Fruit fly (Drosophila melanogaster) whole organism, embryonic: ENCODE results near the gene MESR6.
A peak's percentile ranks its signal among the peaks of the same experiment; 100 is the strongest.

ENCODE experiments used
- Awh ChIP-seq: fragments of 200-800 bp; sonication (Bioruptor generic); IDR thresholded peaks from 2 replicates; pipeline ENCODE4, ENCODE4 v1.3.6; 2022; ENCODE audit warnings: missing biosample characterization, missing genetic modification characterization
- CG13296 ChIP-seq: fragments of 200-800 bp; sonication (Bioruptor generic); optimal IDR thresholded peaks from 3 replicates; lab custom pipeline; 2018; ENCODE audit warnings: missing biosample characterization, mild to moderate bottlenecking, missing genetic modification characterization
- CG13424 ChIP-seq: fragments of 200-800 bp; sonication (Bioruptor generic); optimal IDR thresholded peaks from 2 replicates; lab custom pipeline; 2019; ENCODE audit warnings: missing biosample characterization, mild to moderate bottlenecking, missing genetic modification characterization, moderate library complexity
- CG15479 ChIP-seq: fragments of 200-800 bp; sonication (Bioruptor generic); optimal IDR thresholded peaks from 3 replicates; lab custom pipeline; 2019; ENCODE audit warnings: missing biosample characterization, mild to moderate bottlenecking, missing genetic modification characterization, moderate library complexity
- CG15514 ChIP-seq: fragments of 200-800 bp; sonication (Bioruptor generic); optimal IDR thresholded peaks from 3 replicates; lab custom pipeline; 2017; ENCODE audit warnings: missing biosample characterization, missing genetic modification characterization, mild to moderate bottlenecking, moderate library complexity, missing genetic modification reagents
- CG17359 ChIP-seq: fragments of 200-800 bp; sonication (Bioruptor generic); optimal IDR thresholded peaks from 3 replicates; lab custom pipeline; 2018; ENCODE audit warnings: missing biosample characterization, mild to moderate bottlenecking, missing genetic modification characterization, moderate library complexity
- CG17361 ChIP-seq: fragments of 200-800 bp; sonication (Bioruptor generic); IDR thresholded peaks from 3 replicates; pipeline ENCODE4 v1.3.6; 2022; ENCODE audit warnings: missing biosample characterization, missing genetic modification characterization
- CG18619 ChIP-seq: fragments of 200-800 bp; sonication (Bioruptor generic); optimal IDR thresholded peaks from 3 replicates; lab custom pipeline; 2017; ENCODE audit warnings: missing biosample characterization, mild to moderate bottlenecking, missing genetic modification characterization
- CG2875 ChIP-seq: fragments of 200-800 bp; sonication (Bioruptor generic); optimal IDR thresholded peaks from 2 replicates; lab custom pipeline; 2017; ENCODE audit warnings: missing biosample characterization, mild to moderate bottlenecking, missing genetic modification characterization, missing genetic modification reagents
- CG30020 ChIP-seq: fragments of 200-800 bp; optimal IDR thresholded peaks from 2 replicates; lab custom pipeline; 2019; ENCODE audit warnings: missing biosample characterization, mild to moderate bottlenecking, missing genetic modification characterization, moderate library complexity
- CG31365 ChIP-seq: fragments of 200-800 bp; sonication (Bioruptor generic); optimal IDR thresholded peaks from 2 replicates; lab custom pipeline; 2018; ENCODE audit warnings: missing biosample characterization, mild to moderate bottlenecking, missing genetic modification characterization
- CG32532 ChIP-seq: fragments of 200-800 bp; sonication (Bioruptor generic); IDR thresholded peaks from 2 replicates; pipeline ENCODE4 v1.3.6; 2022; ENCODE audit warnings: missing biosample characterization, missing genetic modification characterization
- CG33213 ChIP-seq: fragments of 200-800 bp; sonication (Bioruptor generic); optimal IDR thresholded peaks from 3 replicates; lab custom pipeline; 2016; ENCODE audit warnings: missing biosample characterization, missing genetic modification characterization
- CG6175 ChIP-seq: fragments of 200-800 bp; sonication (Bioruptor generic); IDR thresholded peaks from 3 replicates; pipeline ENCODE4 v1.3.6; 2022; ENCODE audit warnings: missing biosample characterization, missing genetic modification characterization
- CG6683 ChIP-seq: fragments of 200-800 bp; sonication (Bioruptor generic); optimal IDR thresholded peaks from 2 replicates; lab custom pipeline; 2017; ENCODE audit warnings: missing biosample characterization, mild to moderate bottlenecking, missing genetic modification characterization, missing genetic modification reagents
- CG6765 ChIP-seq: fragments of 200-800 bp; sonication (Bioruptor generic); optimal IDR thresholded peaks from 3 replicates; lab custom pipeline; 2017; ENCODE audit warnings: missing biosample characterization, mild to moderate bottlenecking, missing genetic modification characterization
- CG7357 ChIP-seq: fragments of 200-800 bp; sonication (Bioruptor generic); IDR thresholded peaks from 3 replicates; pipeline ENCODE4 v1.3.6; 2022; ENCODE audit warnings: missing biosample characterization, missing genetic modification characterization
- CG7963 ChIP-seq: fragments of 200-800 bp; sonication (Bioruptor generic); IDR thresholded peaks from 3 replicates; pipeline ENCODE4 v1.3.6; 2022; ENCODE audit warnings: missing biosample characterization, missing genetic modification characterization; ENCODE audit not compliant: partially characterized antibody
- CG9932 ChIP-seq: fragments of 200-800 bp; sonication (Bioruptor generic); IDR thresholded peaks from 2 replicates; pipeline ENCODE4 v1.3.6; 2022; ENCODE audit warnings: missing biosample characterization, missing genetic modification characterization
- Drgx ChIP-seq: fragments of 200-800 bp; sonication (Bioruptor generic); IDR thresholded peaks from 2 replicates; pipeline ENCODE4 v1.3.6; 2022; ENCODE audit warnings: missing biosample characterization, missing genetic modification characterization
- HHEX ChIP-seq: fragments of 200-800 bp; sonication (Bioruptor generic); optimal IDR thresholded peaks from 3 replicates; lab custom pipeline; 2017; ENCODE audit warnings: missing biosample characterization, mild to moderate bottlenecking, missing genetic modification characterization, missing genetic modification reagents
- Lim3 ChIP-seq: fragments of 200-800 bp; sonication (Bioruptor generic); IDR thresholded peaks from 2 replicates; pipeline ENCODE4 v1.3.6; 2022; ENCODE audit warnings: missing biosample characterization, missing genetic modification characterization
- MBD-R2 ChIP-seq: fragments of 200-800 bp; sonication (Bioruptor generic); IDR thresholded peaks from 2 replicates; pipeline ENCODE4 v1.3.6; 2022; ENCODE audit warnings: missing biosample characterization, missing genetic modification characterization
- Max ChIP-seq: fragments of 200-800 bp; sonication (Bioruptor generic); optimal IDR thresholded peaks from 2 replicates; lab custom pipeline; 2016; ENCODE audit warnings: missing biosample characterization, mild to moderate bottlenecking, missing genetic modification characterization
- Med ChIP-seq: fragments of 200-800 bp; sonication (Bioruptor generic); peaks from one replicate; lab custom pipeline; 2016; ENCODE audit warnings: missing biosample characterization, missing genetic modification characterization, mild to moderate bottlenecking, inconsistent platforms, moderate library complexity
- PHDP ChIP-seq: fragments of 200-800 bp; sonication (Bioruptor generic); optimal IDR thresholded peaks from 3 replicates; lab custom pipeline; 2018; ENCODE audit warnings: missing biosample characterization, mild to moderate bottlenecking, missing genetic modification characterization, moderate library complexity
- abd-A ChIP-seq: fragments of 200-800 bp; sonication (Bioruptor generic); optimal IDR thresholded peaks from 3 replicates; lab custom pipeline; 2019; ENCODE audit warnings: missing biosample characterization, mild to moderate bottlenecking, missing genetic modification characterization, moderate library complexity
- bcd ChIP-seq: fragments of 200-800 bp; sonication (Bioruptor generic); optimal IDR thresholded peaks from 2 replicates; lab custom pipeline; 2017; ENCODE audit warnings: missing biosample characterization, mild to moderate bottlenecking, missing genetic modification characterization
- bigmax ChIP-seq: fragments of 200-800 bp; sonication (Bioruptor generic); optimal IDR thresholded peaks from 2 replicates; lab custom pipeline; 2018; ENCODE audit warnings: missing biosample characterization, mild to moderate bottlenecking, missing genetic modification characterization
- bsh ChIP-seq, 2 experiments: fragments of 200-800 bp; sonication (Bioruptor generic); optimal IDR thresholded peaks; 2 replicates each; lab custom pipeline; 2017 to 2018; ENCODE audit warnings: mild to moderate bottlenecking in 2 of 2, missing biosample characterization in 2 of 2, missing genetic modification characterization in 2 of 2, moderate library complexity in 1 of 2
- caup ChIP-seq: fragments of 200-800 bp; sonication (Bioruptor generic); optimal IDR thresholded peaks from 3 replicates; lab custom pipeline; 2017; ENCODE audit warnings: missing biosample characterization, mild to moderate bottlenecking, missing genetic modification characterization, moderate library complexity; ENCODE audit not compliant: severe bottlenecking
- cwo ChIP-seq: fragments of 200-800 bp; sonication (Bioruptor generic); optimal IDR thresholded peaks from 3 replicates; lab custom pipeline; 2017; ENCODE audit warnings: missing biosample characterization, missing genetic modification characterization, mild to moderate bottlenecking, moderate library complexity, missing genetic modification reagents
- dmrt99B ChIP-seq: fragments of 200-800 bp; sonication (Bioruptor generic); optimal IDR thresholded peaks from 2 replicates; lab custom pipeline; 2018; ENCODE audit warnings: missing biosample characterization, mild to moderate bottlenecking, missing genetic modification characterization, moderate library complexity
- dysf ChIP-seq: fragments of 200-800 bp; sonication (Bioruptor generic); IDR thresholded peaks from 3 replicates; pipeline ENCODE4 v1.3.6; 2022; ENCODE audit warnings: missing biosample characterization, missing genetic modification characterization
- emc ChIP-seq: fragments of 200-800 bp; sonication (Bioruptor generic); optimal IDR thresholded peaks from 2 replicates; lab custom pipeline; 2016; ENCODE audit warnings: missing biosample characterization, missing genetic modification characterization
- gfzf ChIP-seq: fragments of 200-800 bp; sonication (Bioruptor generic); optimal IDR thresholded peaks from 2 replicates; lab custom pipeline; 2016; ENCODE audit warnings: missing biosample characterization, mild to moderate bottlenecking, missing genetic modification characterization, moderate library complexity
- grn ChIP-seq: fragments of 200-800 bp; sonication (Bioruptor generic); optimal IDR thresholded peaks from 3 replicates; lab custom pipeline; 2017; ENCODE audit warnings: missing biosample characterization, missing genetic modification characterization
- gro ChIP-seq: fragments of 200-800 bp; sonication (Bioruptor generic); optimal IDR thresholded peaks from 2 replicates; lab custom pipeline; 2016; ENCODE audit warnings: missing biosample characterization, missing genetic modification characterization
- lab ChIP-seq: fragments of 200-800 bp; sonication (Bioruptor generic); optimal IDR thresholded peaks from 3 replicates; lab custom pipeline; 2017; ENCODE audit warnings: missing biosample characterization, missing genetic modification characterization, mild to moderate bottlenecking, moderate library complexity, missing genetic modification reagents
- nom ChIP-seq: fragments of 200-800 bp; sonication (Bioruptor generic); optimal IDR thresholded peaks from 2 replicates; lab custom pipeline; 2017; ENCODE audit warnings: missing biosample characterization, missing genetic modification characterization, mild to moderate bottlenecking, moderate library complexity, missing genetic modification reagents
- pb ChIP-seq: fragments of 200-800 bp; sonication (Bioruptor generic); optimal IDR thresholded peaks from 3 replicates; lab custom pipeline; 2016; ENCODE audit warnings: missing biosample characterization, missing genetic modification characterization
- pfk ChIP-seq: fragments of 200-800 bp; sonication (Bioruptor generic); optimal IDR thresholded peaks from 2 replicates; lab custom pipeline; 2018; ENCODE audit warnings: missing biosample characterization, mild to moderate bottlenecking, missing genetic modification characterization, moderate library complexity
- rib ChIP-seq: fragments of 200-800 bp; sonication (Bioruptor generic); IDR thresholded peaks from 2 replicates; pipeline ENCODE4 v1.3.6; 2022; ENCODE audit warnings: missing biosample characterization, missing genetic modification characterization
- seq ChIP-seq: fragments of 200-800 bp; sonication (Bioruptor generic); IDR thresholded peaks from 2 replicates; pipeline ENCODE4 v1.3.6; 2022; ENCODE audit warnings: missing biosample characterization, missing genetic modification characterization
- slp2 ChIP-seq: fragments of 200-800 bp; sonication (Bioruptor generic); optimal IDR thresholded peaks from 2 replicates; lab custom pipeline; 2016; ENCODE audit warnings: missing biosample characterization, missing genetic modification characterization
- stwl ChIP-seq: fragments of 200-800 bp; sonication (Bioruptor generic); optimal IDR thresholded peaks from 3 replicates; lab custom pipeline; 2018; ENCODE audit warnings: missing biosample characterization, mild to moderate bottlenecking, missing genetic modification characterization, moderate library complexity
- sug ChIP-seq: fragments of 200-800 bp; optimal IDR thresholded peaks from 2 replicates; lab custom pipeline; 2019; ENCODE audit warnings: missing biosample characterization, mild to moderate bottlenecking, missing genetic modification characterization, moderate library complexity
- vvl ChIP-seq: fragments of 200-800 bp; sonication (Bioruptor generic); IDR thresholded peaks from 2 replicates; pipeline ENCODE4 v1.3.6; 2022; ENCODE audit warnings: missing biosample characterization, missing genetic modification characterization
- zen ChIP-seq: fragments of 200-800 bp; sonication (Bioruptor generic); optimal IDR thresholded peaks from 3 replicates; lab custom pipeline; 2018; ENCODE audit warnings: missing biosample characterization, mild to moderate bottlenecking, missing genetic modification characterization, moderate library complexity

MESR6 gene

DNA sequence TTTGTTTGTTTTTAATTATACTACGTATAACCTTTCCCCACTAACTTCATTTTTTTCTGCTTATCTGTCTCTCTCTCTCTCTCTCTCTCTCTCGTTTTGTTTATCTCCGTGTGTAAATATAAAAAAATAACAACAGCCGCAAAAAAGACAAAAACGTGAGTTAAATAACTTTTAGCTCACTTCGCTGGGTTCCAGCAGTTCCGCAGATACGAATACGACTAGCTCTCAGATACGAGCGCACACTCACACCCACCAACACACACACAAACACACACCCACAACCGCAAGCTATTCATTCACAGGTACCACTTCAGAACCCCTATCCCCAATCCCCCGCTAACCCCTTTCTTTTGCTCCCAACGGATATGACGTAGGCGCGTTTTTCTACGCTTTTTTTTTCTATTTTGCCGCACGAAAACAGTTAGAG lies 20.3 kb upstream of the MESR6 start (continued):
- peak; percentile 23 for TF ChIP-seq HHEX
- TF ChIP-seq sug = peak; percentile 89
- peak; percentile 43 for TF ChIP-seq CG6765 (GFP tag; lab: Kevin White, UChicago)
- TF ChIP-seq bsh (GFP tag; optimal IDR thresholded peaks at IDR 0.05; lab: Kevin White, UChicago) = peak in 1 of 2 experiments; percentile 74
- TF ChIP-seq dysf = no peak; the same call in 2 of the 3 replicates
- no peak for TF ChIP-seq CG17359
- TF ChIP-seq CG17361 (GFP tag; lab: Robert Waterston, UW) = 0 out of 3 replicates have a peak, but pooled peaks have one; percentile 17
- TF ChIP-seq CG7357 = no peak
- TF ChIP-seq Med (GFP tag; lab: Kevin White, UChicago) = peak; percentile 65
- TF ChIP-seq CG15514 (GFP tag; lab: Kevin White, UChicago) = peak; percentile 38
- TF ChIP-seq CG33213 (GFP tag; lab: Kevin White, UChicago) = no peak
- peak; percentile 45 for TF ChIP-seq Drgx (GFP tag; lab: Robert Waterston, UW)
- no peak for TF ChIP-seq stwl (tag; lab: Kevin White, UChicago)
- TF ChIP-seq dmrt99B (tag; lab: Kevin White, UChicago) = peak; percentile 10
- TF ChIP-seq zen = no peak
- no peak for TF ChIP-seq gro (GFP tag; lab: Kevin White, UChicago)
- peak; percentile 56 for TF ChIP-seq lab (GFP tag; lab: Kevin White, UChicago)
- peak; percentile 0 for TF ChIP-seq CG18619
- TF ChIP-seq Lim3 (GFP tag; lab: Robert Waterston, UW) = no peak
- no peak for TF ChIP-seq bigmax (GFP tag; lab: Kevin White, UChicago)
- peak; percentile 53 for TF ChIP-seq abd-A (tag; lab: Kevin White, UChicago)
- no peak for TF ChIP-seq CG30020 (tag; lab: Kevin White, UChicago)
- TF ChIP-seq pb (GFP tag; lab: Kevin White, UChicago) = no peak
- no peak for TF ChIP-seq slp2 (GFP tag; lab: Kevin White, UChicago)
- TF ChIP-seq CG32532 (GFP tag; lab: Robert Waterston, UW) = peak; percentile 55; the same call in 1 of the 2 replicates
- no peak for TF ChIP-seq CG7963 (GFP tag; lab: Robert Waterston, UW)
- TF ChIP-seq pfk (GFP tag; lab: Kevin White, UChicago) = peak; percentile 16
- no peak for TF ChIP-seq vvl
- TF ChIP-seq Max = no peak
- 0 out of 2 replicates have a peak, but pooled peaks have one; percentile 6 for TF ChIP-seq MBD-R2 (GFP tag; lab: Robert Waterston, UW)
- no peak for TF ChIP-seq CG2875 (GFP tag; lab: Kevin White, UChicago)
- TF ChIP-seq bcd (GFP tag; lab: Kevin White, UChicago) = no peak
- no peak for TF ChIP-seq seq (GFP tag; lab: Robert Waterston, UW)
- no peak for TF ChIP-seq CG6683 (GFP tag; lab: Kevin White, UChicago)
- no peak for TF ChIP-seq CG13424 (tag; lab: Kevin White, UChicago)
- TF ChIP-seq CG31365 (tag; lab: Kevin White, UChicago) = peak; percentile 16
- peak; percentile 11 for TF ChIP-seq CG13296 (GFP tag; lab: Kevin White, UChicago)
- TF ChIP-seq cwo (GFP tag; lab: Kevin White, UChicago) = peak; percentile 93
- TF ChIP-seq rib (GFP tag; lab: Robert Waterston, UW) = peak; percentile 67; the same call in 1 of the 2 replicates
- peak; percentile 76; the same call in 1 of the 3 replicates for TF ChIP-seq CG6175 (GFP tag; lab: Robert Waterston, UW)
- peak; percentile 41; the same call in 1 of the 2 replicates for TF ChIP-seq CG9932
- no peak for TF ChIP-seq emc
- peak; percentile 65 for TF ChIP-seq caup (GFP tag; lab: Kevin White, UChicago)
- TF ChIP-seq nom (GFP tag; lab: Kevin White, UChicago) = peak; percentile 93
- 0 out of 2 replicates have a peak, but pooled peaks have one; percentile 42 for TF ChIP-seq Awh (GFP tag; lab: Robert Waterston, UW)
- TF ChIP-seq CG15479 (GFP tag; lab: Kevin White, UChicago) = no peak
- peak; percentile 28 for TF ChIP-seq grn
- peak; percentile 1 for TF ChIP-seq PHDP (tag; lab: Kevin White, UChicago)
- TF ChIP-seq gfzf = no peak
